Fruit fly (Drosophila melanogaster) whole organism, embryonic: ENCODE measurements around the gene CG18234.

ENCODE experiments used
- Ada2b ChIP-seq: fragments of 200-800 bp; sonication (Bioruptor generic); IDR thresholded peaks from 2 replicates; pipeline ENCODE4 v1.3.6; 2022; ENCODE audit warnings: missing biosample characterization, missing genetic modification characterization
- CG1024 ChIP-seq: fragments of 200-800 bp; sonication (Bioruptor generic); IDR thresholded peaks from 2 replicates; pipeline ENCODE4 v1.3.6; 2022; ENCODE audit warnings: missing biosample characterization, missing genetic modification characterization
- CG12659 ChIP-seq: fragments of 200-800 bp; sonication (Bioruptor generic); optimal IDR thresholded peaks from 3 replicates; lab custom pipeline; 2017; ENCODE audit warnings: mild to moderate bottlenecking, missing biosample characterization, missing genetic modification reagents, missing genetic modification characterization
- CG17385 ChIP-seq: fragments of 200-800 bp; sonication (Bioruptor generic); optimal IDR thresholded peaks from 3 replicates; lab custom pipeline; 2018; ENCODE audit warnings: missing biosample characterization, mild to moderate bottlenecking, missing genetic modification characterization
- CG1832 ChIP-seq: fragments of 200-800 bp; sonication (Bioruptor generic); optimal IDR thresholded peaks from 2 replicates; lab custom pipeline; 2017; ENCODE audit warnings: missing biosample characterization, mild to moderate bottlenecking, missing genetic modification characterization, inconsistent platforms
- CG18476 ChIP-seq: fragments of 200-800 bp; sonication (Bioruptor generic); optimal IDR thresholded peaks from 2 replicates; lab custom pipeline; 2016; ENCODE audit warnings: missing biosample characterization, mild to moderate bottlenecking, missing genetic modification characterization
- CG34422 ChIP-seq: fragments of 200-800 bp; sonication (Bioruptor generic); IDR thresholded peaks from 3 replicates; pipeline ENCODE4 v1.3.6; 2022; ENCODE audit warnings: missing biosample characterization, missing genetic modification characterization
- CG7357 ChIP-seq: fragments of 200-800 bp; sonication (Bioruptor generic); IDR thresholded peaks from 3 replicates; pipeline ENCODE4 v1.3.6; 2022; ENCODE audit warnings: missing biosample characterization, missing genetic modification characterization
- CHES-1-like ChIP-seq: fragments of 200-800 bp; sonication (Bioruptor generic); optimal IDR thresholded peaks from 2 replicates; lab custom pipeline; 2016; ENCODE audit warnings: missing biosample characterization, missing genetic modification characterization
- Ets65A ChIP-seq: fragments of 200-800 bp; sonication (Bioruptor generic); peaks from one replicate; lab custom pipeline; 2016; ENCODE audit warnings: missing biosample characterization, missing genetic modification characterization
- Hey ChIP-seq: fragments of 200-800 bp; sonication (Bioruptor generic); optimal IDR thresholded peaks from 3 replicates; lab custom pipeline; 2018; ENCODE audit warnings: missing biosample characterization, mild to moderate bottlenecking, missing genetic modification characterization
- Lim3 ChIP-seq: fragments of 200-800 bp; sonication (Bioruptor generic); IDR thresholded peaks from 2 replicates; pipeline ENCODE4 v1.3.6; 2022; ENCODE audit warnings: missing biosample characterization, missing genetic modification characterization
- Lpt ChIP-seq: fragments of >200 bp; optimal IDR thresholded peaks from 2 replicates; lab custom pipeline; 2018; ENCODE audit warnings: missing biosample characterization, missing genetic modification characterization
- Med ChIP-seq: fragments of 200-800 bp; sonication (Bioruptor generic); peaks from one replicate; lab custom pipeline; 2016; ENCODE audit warnings: missing biosample characterization, missing genetic modification characterization, mild to moderate bottlenecking, inconsistent platforms, moderate library complexity
- YL-1 ChIP-seq: fragments of 200-800 bp; sonication (Bioruptor generic); optimal IDR thresholded peaks from 3 replicates; lab custom pipeline; 2017; ENCODE audit warnings: missing biosample characterization, mild to moderate bottlenecking, missing genetic modification characterization
- crol ChIP-seq: fragments of 200-800 bp; sonication (Bioruptor generic); IDR thresholded peaks from 2 replicates; pipeline ENCODE4 v1.3.6; 2022; ENCODE audit warnings: missing biosample characterization, missing genetic modification characterization
- ems ChIP-seq: fragments of 200-800 bp; sonication (Bioruptor generic); optimal IDR thresholded peaks from 3 replicates; lab custom pipeline; 2016; ENCODE audit warnings: missing biosample characterization, missing genetic modification characterization
- grau ChIP-seq: fragments of 200-800 bp; optimal IDR thresholded peaks from 3 replicates; lab custom pipeline; 2019; ENCODE audit warnings: missing biosample characterization, mild to moderate bottlenecking, missing genetic modification characterization, moderate library complexity
- grn ChIP-seq: fragments of 200-800 bp; sonication (Bioruptor generic); optimal IDR thresholded peaks from 3 replicates; lab custom pipeline; 2017; ENCODE audit warnings: missing biosample characterization, missing genetic modification characterization
- sens ChIP-seq: fragments of 200-800 bp; sonication (Bioruptor generic); peaks from one replicate; lab custom pipeline; 2016; ENCODE audit warnings: missing biosample characterization, missing genetic modification characterization
- sens-2 ChIP-seq: fragments of 200-800 bp; sonication (Bioruptor generic); IDR thresholded peaks from 2 replicates; pipeline ENCODE4 v1.3.6; 2022; ENCODE audit warnings: missing biosample characterization, missing genetic modification characterization
- yki ChIP-seq: fragments of >200 bp; optimal IDR thresholded peaks from 3 replicates; lab custom pipeline; 2018

Gene CG18234

DNA sequence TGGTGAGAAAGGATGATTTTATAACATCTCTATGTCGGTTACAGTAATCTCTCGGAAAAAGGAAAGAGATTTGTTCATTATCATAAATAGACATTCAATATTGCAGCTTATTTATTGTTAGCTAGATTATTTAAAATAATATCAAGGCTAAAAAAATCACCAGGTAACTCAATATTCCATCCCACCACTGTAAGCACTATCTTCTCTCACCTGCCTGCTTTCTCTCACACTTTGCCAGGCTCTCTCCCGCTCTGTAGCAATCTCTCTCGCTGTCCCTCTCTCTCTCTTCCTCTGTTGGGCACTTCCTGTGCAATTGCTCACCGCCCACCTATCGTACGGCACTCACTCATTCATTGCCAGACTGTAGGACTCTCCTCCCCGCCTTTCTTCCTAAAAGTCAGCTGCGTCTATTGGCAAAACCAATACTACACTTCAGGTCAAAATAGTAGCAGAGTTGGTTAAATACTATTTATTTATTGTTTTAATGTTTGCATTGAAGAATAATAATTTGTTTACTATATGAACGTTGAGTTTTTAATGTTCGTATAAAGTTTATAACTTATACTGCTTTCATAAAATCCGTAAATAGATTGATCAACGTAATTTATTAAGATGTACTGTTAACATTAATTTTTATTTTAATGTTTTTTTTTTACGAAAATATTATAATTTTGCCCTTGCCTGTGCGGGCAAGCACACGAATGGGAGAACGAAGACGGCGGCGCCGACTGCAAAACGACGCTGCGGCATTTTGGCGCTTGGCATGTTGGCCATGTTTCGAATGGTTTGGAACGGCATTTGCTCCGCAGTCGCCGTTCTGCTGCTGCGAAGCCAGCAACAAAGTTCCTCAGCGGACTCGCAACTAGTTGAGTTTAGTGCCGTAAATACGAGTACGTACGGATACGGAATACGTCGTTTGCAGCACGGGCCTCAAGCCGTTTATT, 37.6 kb downstream of the CG18234 start (continued):
- peak; percentile 21 for TF ChIP-seq YL-1
- TF ChIP-seq grn (GFP tag; lab: Kevin White, UChicago), result peak; percentile 16
- TF ChIP-seq ems (GFP tag; lab: Kevin White, UChicago), result peak; percentile 88
- TF ChIP-seq CG34422 (GFP tag; lab: Robert Waterston, UW), result peak; percentile 98
- TF ChIP-seq Lim3 (GFP tag; lab: Robert Waterston, UW), result peak; percentile 85
- TF ChIP-seq grau (tag; lab: Kevin White, UChicago), result peak; percentile 96
- peak; percentile 95 for TF ChIP-seq CHES-1-like (GFP tag; lab: Kevin White, UChicago)
- peak; percentile 93 for TF ChIP-seq yki (lab: Kevin White, UChicago)
- peak; percentile 95 for TF ChIP-seq CG1024 (GFP tag; lab: Robert Waterston, UW)
- TF ChIP-seq CG18476 (GFP tag; lab: Kevin White, UChicago), result peak; percentile 76
- TF ChIP-seq Lpt, result no peak

DNA sequence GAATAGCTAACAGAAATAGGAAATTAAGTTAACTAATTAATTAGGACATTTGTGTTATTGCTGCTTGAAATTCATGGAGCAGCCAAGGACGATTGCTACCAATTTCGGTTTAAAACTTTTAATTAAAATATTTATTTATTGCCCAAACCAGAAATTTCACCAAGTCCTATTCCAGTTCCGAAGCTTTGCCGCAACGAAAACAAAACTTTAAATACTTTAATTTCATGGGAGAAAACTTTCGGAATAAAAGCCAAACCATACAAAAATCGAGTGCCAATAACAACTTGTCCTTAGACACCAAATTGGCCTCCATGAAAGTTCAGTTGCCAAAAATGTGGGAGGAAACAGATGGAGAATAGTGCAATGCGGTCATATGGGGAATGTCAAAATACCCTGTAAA, 40.0 kb downstream of the CG18234 start:
- peak; percentile 78 for TF ChIP-seq Ets65A (GFP tag; lab: Kevin White, UChicago)
- no peak for TF ChIP-seq CG17385 (GFP tag; lab: Kevin White, UChicago)

DNA sequence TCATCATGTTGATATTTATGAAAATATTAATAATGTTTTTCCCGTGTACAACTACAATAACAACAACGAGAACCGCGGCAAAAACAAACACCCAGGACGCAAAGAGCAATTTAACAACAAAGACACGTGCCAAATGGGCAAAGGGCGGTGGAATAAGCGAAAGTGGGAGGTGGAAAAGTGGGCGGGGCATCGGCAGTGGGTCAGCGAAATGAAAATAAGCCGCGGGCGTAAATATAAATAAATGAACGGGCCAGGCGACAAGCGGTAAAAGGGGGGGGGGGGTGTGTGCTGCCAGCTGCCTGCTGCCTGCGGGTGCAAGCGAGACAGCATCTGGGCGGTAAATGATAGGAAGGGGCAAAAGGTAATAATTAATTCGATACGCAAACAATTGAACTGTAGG, 50.5 kb downstream of the CG18234 start:
- TF ChIP-seq CG12659 (GFP tag; lab: Kevin White, UChicago) (no peak), Hey (tag; lab: Kevin White, UChicago) (peak; percentile 70), Ets65A (GFP tag; lab: Kevin White, UChicago) (peak; percentile 54), crol (peak; percentile 61), sens (GFP tag; lab: Kevin White, UChicago) (peak; percentile 75), CG1832 (GFP tag; lab: Kevin White, UChicago) (peak; percentile 37), Med (GFP tag; lab: Kevin White, UChicago) (peak; percentile 68), CG7357 (0 out of 3 replicates have a peak, but pooled peaks have one; percentile 8), sens-2 (GFP tag; lab: Robert Waterston, UW) (no peak), Ada2b (GFP tag; lab: Robert Waterston, UW) (0 out of 2 replicates have a peak, but pooled peaks have one; percentile 16)
